Worm (Caenorhabditis elegans): Measurements from ENCODE around the gene atln-1.

DNA sequence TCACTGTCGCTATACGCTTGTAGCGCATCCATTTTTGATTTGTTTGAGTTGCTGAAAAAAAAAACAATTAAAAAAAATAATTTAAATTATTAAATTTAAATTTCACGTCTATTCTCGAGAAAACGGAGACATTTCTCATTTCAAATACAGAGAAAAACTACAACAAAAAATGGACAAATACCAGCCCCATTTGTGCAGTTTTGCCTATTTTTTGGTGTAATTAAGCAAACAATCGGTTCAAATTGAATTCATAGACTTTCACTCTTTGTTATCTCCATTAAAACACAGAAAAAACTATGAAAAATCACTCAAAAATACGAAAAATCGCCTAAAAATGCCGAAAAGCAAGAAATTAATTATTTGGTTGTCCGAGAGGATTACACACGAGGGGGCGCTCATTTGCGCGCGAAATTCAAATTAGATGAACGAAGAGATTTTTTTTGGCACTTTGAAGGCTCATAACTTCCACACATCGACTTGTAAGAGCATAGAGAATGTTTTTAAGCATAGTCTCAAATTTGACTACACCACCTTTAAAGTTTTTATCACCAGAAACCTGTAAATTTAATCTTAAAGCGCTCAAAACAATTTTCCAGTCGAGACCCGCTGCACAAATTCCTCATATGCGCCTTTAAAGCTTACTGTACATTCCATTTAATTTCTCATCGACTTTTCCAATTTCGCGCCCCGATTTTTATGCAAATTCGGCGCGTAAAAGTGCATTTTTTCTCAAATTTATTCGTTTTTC lies 5.5 kb upstream of the atln-1 start, which contains the start of gene Y54G2A.12:
- no peak for TF ChIP-seq ceh-24 (tag; optimal IDR thresholded peaks at IDR 0.05)
- TF ChIP-seq C38D4.7 (GFP tag; optimal IDR thresholded peaks at IDR 0.05), result no peak
- no peak for TF ChIP-seq ceh-30 (tag; optimal IDR thresholded peaks at IDR 0.05)
- no peak for TF ChIP-seq nhr-11 (tag; optimal IDR thresholded peaks at IDR 0.05)
- no peak for TF ChIP-seq pha-2 (tag; optimal IDR thresholded peaks at IDR 0.05)
- TF ChIP-seq lim-6 (tag; optimal IDR thresholded peaks at IDR 0.05), result no peak
- no peak for TF ChIP-seq ahr-1 (tag; optimal IDR thresholded peaks at IDR 0.05)
- TF ChIP-seq ceh-2 (tag; optimal IDR thresholded peaks at IDR 0.05), result no peak
- TF ChIP-seq eyg-1 (tag; optimal IDR thresholded peaks at IDR 0.05), result no peak
- no peak for TF ChIP-seq dmd-4 (tag; optimal IDR thresholded peaks at IDR 0.05; ENCODE audit: borderline replicate concordance)
